Fruit fly (Drosophila melanogaster) whole organism, prepupa: ENCODE data around the gene CG16782.
A peak's percentile ranks its signal among the peaks of the same experiment; 100 is the strongest.

Experiments
- CG1621 ChIP-seq: fragments of 200-800 bp; sonication (Bioruptor generic); optimal IDR thresholded peaks from 3 replicates; lab custom pipeline; 2018; ENCODE audit warnings: missing biosample characterization, mild to moderate bottlenecking, missing genetic modification characterization
- Eip75B ChIP-seq: fragments of 200-800 bp; sonication (Bioruptor generic); optimal IDR thresholded peaks from 3 replicates; lab custom pipeline; 2016; ENCODE audit warnings: missing biosample characterization, missing genetic modification characterization
- Hr39 ChIP-seq: fragments of 200-800 bp; sonication (Bioruptor generic); optimal IDR thresholded peaks from 2 replicates; lab custom pipeline; 2016; ENCODE audit warnings: missing biosample characterization, missing genetic modification characterization
- achi ChIP-seq: fragments of 200-800 bp; sonication (Bioruptor generic); optimal IDR thresholded peaks from 3 replicates; lab custom pipeline; 2016; ENCODE audit warnings: missing biosample characterization, missing genetic modification characterization
- dsx ChIP-seq: fragments of 200-800 bp; optimal IDR thresholded peaks from 3 replicates; lab custom pipeline; 2019; ENCODE audit warnings: missing biosample characterization, mild to moderate bottlenecking, missing genetic modification characterization, moderate library complexity; ENCODE audit not compliant: poor library complexity, severe bottlenecking
- esn ChIP-seq: fragments of 200-800 bp; sonication (Bioruptor generic); optimal IDR thresholded peaks from 2 replicates; lab custom pipeline; 2016; ENCODE audit warnings: missing biosample characterization, mild to moderate bottlenecking, missing genetic modification characterization, moderate library complexity
- pdm3 ChIP-seq: fragments of 200-800 bp; sonication (Bioruptor generic); optimal IDR thresholded peaks from 3 replicates; lab custom pipeline; 2016; ENCODE audit warnings: missing biosample characterization, missing genetic modification characterization

DNA sequence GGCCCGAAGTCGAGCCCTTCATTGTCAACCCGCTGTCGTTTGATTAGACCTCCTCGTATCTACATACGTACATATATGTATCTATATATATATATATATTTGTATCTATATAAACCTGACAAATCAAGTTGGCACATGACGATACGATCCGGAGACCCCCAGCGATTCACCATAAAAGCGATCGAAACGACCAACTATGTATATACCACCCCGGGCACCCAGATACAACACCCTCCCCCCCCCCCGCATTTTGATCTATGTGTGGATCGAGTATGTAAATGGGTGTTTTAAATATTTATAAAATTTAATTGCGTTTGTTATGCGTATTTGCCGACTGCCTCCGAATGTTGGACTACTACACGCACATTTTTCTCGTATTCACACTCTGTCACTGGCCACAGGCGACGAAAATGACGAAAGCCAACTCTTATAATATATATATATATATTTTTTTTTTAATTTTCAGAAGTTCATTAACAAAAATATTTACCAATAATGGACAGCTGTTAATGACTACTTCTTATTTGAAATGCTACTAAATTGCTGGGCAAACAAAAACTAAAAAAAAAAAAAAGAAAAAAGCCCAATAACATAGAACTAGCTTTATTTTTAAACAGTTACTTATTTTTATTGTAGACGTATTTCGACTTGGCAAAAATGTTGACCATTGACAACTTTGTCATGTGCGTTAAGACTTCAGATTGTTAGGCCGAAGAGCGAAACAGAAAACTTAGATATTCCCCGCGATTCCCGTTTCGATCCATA lies 45.9 kb downstream of the CG16782 start:
- TF ChIP-seq Hr39 (no peak), esn (no peak), dsx (GFP tag; lab: Kevin White, UChicago) (no peak), CG1621 (tag; lab: Kevin White, UChicago) (no peak), pdm3 (GFP tag; lab: Kevin White, UChicago) (peak; percentile 44), Eip75B (GFP tag; lab: Kevin White, UChicago) (no peak), achi (GFP tag; lab: Kevin White, UChicago) (peak; percentile 41)
